Worm (Caenorhabditis elegans) whole organism, L3 larva: ENCODE results near the gene txt-13.

ENCODE experiments used
- ama-1 ChIP-seq: fragments of 150-350 bp; optimal IDR thresholded peaks from 2 replicates; lab custom pipeline; 2018
- ceh-82 ChIP-seq: fragments of 150-350 bp; optimal IDR thresholded peaks from 2 replicates; lab custom pipeline; 2014; ENCODE audit warnings: missing biosample characterization, missing genetic modification characterization
- ceh-9 ChIP-seq: sonication (generic microtip); optimal IDR thresholded peaks from 2 replicates; lab custom pipeline; 2018; ENCODE audit warnings: missing biosample characterization, missing genetic modification characterization
- elt-1 ChIP-seq: fragments of 150-350 bp; optimal IDR thresholded peaks from 2 replicates; lab custom pipeline; 2014; ENCODE audit warnings: missing biosample characterization, missing genetic modification characterization
- eor-1 ChIP-seq, 2 experiments: fragments of 150-350 bp; optimal IDR thresholded peaks; 2 replicates each; lab custom pipeline; 2014 to 2018; ENCODE audit warnings: missing biosample characterization in 2 of 2, missing genetic modification characterization in 2 of 2
- mdl-1 ChIP-seq: fragments of 150-350 bp; optimal IDR thresholded peaks from 2 replicates; lab custom pipeline; 2014; ENCODE audit warnings: missing biosample characterization, missing genetic modification characterization
- nhr-237 ChIP-seq: fragments of 150-350 bp; optimal IDR thresholded peaks from 2 replicates; lab custom pipeline; 2014; ENCODE audit warnings: missing biosample characterization, missing genetic modification characterization
- nhr-76 ChIP-seq: fragments of 150-350 bp; sonication (generic microtip); optimal IDR thresholded peaks from 5 replicates; lab custom pipeline; 2014; ENCODE audit warnings: missing biosample characterization, missing genetic modification characterization
- skn-1 ChIP-seq: fragments of 150-350 bp; optimal IDR thresholded peaks from 2 replicates; lab custom pipeline; 2014; ENCODE audit warnings: missing biosample characterization, missing genetic modification characterization
- ztf-4 ChIP-seq: fragments of 150-350 bp; optimal IDR thresholded peaks from 2 replicates; lab custom pipeline; 2014; ENCODE audit warnings: missing biosample characterization, missing genetic modification characterization

ce11 chrII:10551985-10552736, 18.2 kb upstream of the txt-13 start:
- TF ChIP-seq eor-1 (tag; optimal IDR thresholded peaks at IDR 0.05; lab: Kevin White, UChicago) (peak; percentile 29 to 80), ceh-9 (tag; lab: Kevin White, UChicago) (no peak), nhr-237 (tag; lab: Kevin White, UChicago) (no peak), ztf-4 (tag; lab: Kevin White, UChicago) (peak; percentile 84), ama-1 (lab: Kevin White, UChicago) (peak; percentile 95), mdl-1 (peak; percentile 84), skn-1 (tag; lab: Kevin White, UChicago) (peak; percentile 62), nhr-76 (peak; percentile 57), ceh-82 (tag; lab: Kevin White, UChicago) (peak; percentile 74), elt-1 (peak; percentile 38)
